Worm (Caenorhabditis elegans) whole organism, mixed stage, embryonic: ENCODE results near the gene famp-1.
"Not testable (repeated sequence)": the region's sequence is repeated elsewhere in the genome, so short reads cannot be mapped to it uniquely, and the experiment has no call there.

Experiments used
- M03D4.4 ChIP-seq: sonication (generic microtip); optimal IDR thresholded peaks from 2 replicates; lab custom pipeline; 2017; ENCODE audit warnings: mild to moderate bottlenecking, missing genetic modification characterization, missing compliant biosample characterization
- bed-3 ChIP-seq: fragments of 200-800 bp; sonication (Bioruptor generic); optimal IDR thresholded peaks from 3 replicates; lab custom pipeline; 2018; ENCODE audit warnings: mild to moderate bottlenecking, missing genetic modification characterization, moderate library complexity, missing compliant biosample characterization
- blmp-1 ChIP-seq: fragments of 150-350 bp; optimal IDR thresholded peaks from 2 replicates; lab custom pipeline; 2014; ENCODE audit warnings: missing biosample characterization, missing genetic modification characterization
- ceh-39 ChIP-seq: fragments of 150-350 bp; optimal IDR thresholded peaks from 2 replicates; lab custom pipeline; 2014; ENCODE audit warnings: missing biosample characterization, missing genetic modification characterization
- ceh-43 ChIP-seq: fragments of 200-800 bp; sonication (Bioruptor generic); optimal IDR thresholded peaks from 2 replicates; lab custom pipeline; 2018; ENCODE audit warnings: mild to moderate bottlenecking, missing genetic modification characterization, moderate library complexity, missing compliant biosample characterization
- ceh-83 ChIP-seq: fragments of 200-800 bp; sonication (Bioruptor generic); optimal IDR thresholded peaks from 2 replicates; lab custom pipeline; 2018; ENCODE audit warnings: mild to moderate bottlenecking, missing genetic modification characterization, missing compliant biosample characterization
- cnd-1 ChIP-seq: fragments of 200-800 bp; sonication (Bioruptor generic); optimal IDR thresholded peaks from 2 replicates; lab custom pipeline; 2018; ENCODE audit warnings: mild to moderate bottlenecking, missing genetic modification characterization, missing compliant biosample characterization
- elt-1 ChIP-seq: sonication (generic microtip); optimal IDR thresholded peaks from 2 replicates; lab custom pipeline; 2017; ENCODE audit warnings: missing genetic modification characterization, mild to moderate bottlenecking, missing compliant biosample characterization, antibody characterized with exemption, moderate library complexity, borderline replicate concordance; ENCODE audit not compliant: insufficient read depth
- elt-3 ChIP-seq: fragments of 150-350 bp; optimal IDR thresholded peaks from 2 replicates; lab custom pipeline; 2014; ENCODE audit warnings: missing biosample characterization, missing genetic modification characterization
- flh-1 ChIP-seq: fragments of 200-800 bp; sonication (Bioruptor generic); optimal IDR thresholded peaks from 2 replicates; lab custom pipeline; 2018; ENCODE audit warnings: mild to moderate bottlenecking, missing genetic modification characterization, moderate library complexity, missing compliant biosample characterization
- ham-2 ChIP-seq: fragments of 200-800 bp; sonication (Bioruptor generic); optimal IDR thresholded peaks from 2 replicates; lab custom pipeline; 2018; ENCODE audit warnings: mild to moderate bottlenecking, missing genetic modification characterization, missing compliant biosample characterization
- hlh-1 ChIP-seq: fragments of 150-350 bp; optimal IDR thresholded peaks from 2 replicates; lab custom pipeline; 2014; ENCODE audit warnings: missing biosample characterization, missing genetic modification reagents, missing genetic modification characterization
- lin-13 ChIP-seq: fragments of 150-350 bp; optimal IDR thresholded peaks from 2 replicates; lab custom pipeline; 2014; ENCODE audit warnings: missing biosample characterization, missing genetic modification characterization
- lin-32 ChIP-seq: fragments of 200-800 bp; sonication (Bioruptor generic); optimal IDR thresholded peaks from 2 replicates; lab custom pipeline; 2018; ENCODE audit warnings: mild to moderate bottlenecking, missing genetic modification characterization, missing compliant biosample characterization
- mab-5 ChIP-seq: fragments of 150-350 bp; optimal IDR thresholded peaks from 2 replicates; lab custom pipeline; 2014; ENCODE audit warnings: missing biosample characterization, missing genetic modification characterization
- mep-1 ChIP-seq: fragments of 150-350 bp; optimal IDR thresholded peaks from 2 replicates; lab custom pipeline; 2017; ENCODE audit warnings: missing biosample characterization, missing genetic modification reagents, missing genetic modification characterization, inconsistent platforms
- nhr-12 ChIP-seq: fragments of 150-350 bp; optimal IDR thresholded peaks from 2 replicates; lab custom pipeline; 2014; ENCODE audit warnings: missing biosample characterization, missing genetic modification characterization
- nhr-2 ChIP-seq: fragments of 150-350 bp; optimal IDR thresholded peaks from 2 replicates; lab custom pipeline; 2014; ENCODE audit warnings: missing biosample characterization, missing genetic modification characterization
- nhr-237 ChIP-seq: fragments of 150-350 bp; optimal IDR thresholded peaks from 2 replicates; lab custom pipeline; 2014; ENCODE audit warnings: missing biosample characterization, missing genetic modification characterization
- nhr-76 ChIP-seq: sonication (generic microtip); optimal IDR thresholded peaks from 2 replicates; lab custom pipeline; 2017; ENCODE audit warnings: missing biosample characterization, missing genetic modification characterization
- pha-4 ChIP-seq: fragments of 150-350 bp; optimal IDR thresholded peaks from 2 replicates; lab custom pipeline; 2018; ENCODE audit warnings: missing biosample characterization, missing genetic modification reagents, missing genetic modification characterization
- sem-2 ChIP-seq: fragments of 200-800 bp; sonication (Bioruptor generic); optimal IDR thresholded peaks from 2 replicates; lab custom pipeline; 2018; ENCODE audit warnings: mild to moderate bottlenecking, missing genetic modification characterization, missing compliant biosample characterization
- snpc-4 ChIP-seq: fragments of 150-350 bp; optimal IDR thresholded peaks from 2 replicates; lab custom pipeline; 2014; ENCODE audit warnings: missing biosample characterization, missing genetic modification characterization
- tbx-8 ChIP-seq: fragments of 200-800 bp; sonication (Bioruptor generic); optimal IDR thresholded peaks from 2 replicates; lab custom pipeline; 2018; ENCODE audit warnings: mild to moderate bottlenecking, missing genetic modification characterization, moderate library complexity, missing compliant biosample characterization
- unc-120 ChIP-seq: sonication (generic microtip); optimal IDR thresholded peaks from 2 replicates; lab custom pipeline; 2017; ENCODE audit warnings: missing genetic modification characterization, missing compliant biosample characterization; ENCODE audit not compliant: poor library complexity, severe bottlenecking
- unc-39 ChIP-seq: fragments of 150-350 bp; optimal IDR thresholded peaks from 2 replicates; lab custom pipeline; 2014; ENCODE audit warnings: missing biosample characterization, missing genetic modification characterization
- zip-8 ChIP-seq: fragments of 150-350 bp; optimal IDR thresholded peaks from 2 replicates; lab custom pipeline; 2014; ENCODE audit warnings: missing biosample characterization, missing genetic modification characterization
- ztf-11 ChIP-seq: fragments of 150-350 bp; optimal IDR thresholded peaks from 2 replicates; lab custom pipeline; 2014; ENCODE audit warnings: missing biosample characterization, missing genetic modification characterization

famp-1 gene

ce11 chrIV:2281353-2281976 is 18.0 kb upstream of the famp-1 start:
- TF ChIP-seq nhr-2 (tag; lab: Kevin White, UChicago) (no peak), flh-1 (GFP tag; lab: Kevin White, UChicago) (no peak), lin-13 (tag; lab: Kevin White, UChicago) (no peak), elt-3 (tag; lab: Kevin White, UChicago) (no peak), tbx-8 (no peak), sem-2 (GFP tag; lab: Kevin White, UChicago) (no peak), ceh-39 (tag; lab: Kevin White, UChicago) (no peak), M03D4.4 (tag; lab: Kevin White, UChicago) (no peak), nhr-237 (tag; lab: Kevin White, UChicago) (no peak), snpc-4 (tag; lab: Kevin White, UChicago) (no peak), hlh-1 (no peak), mab-5 (tag; lab: Kevin White, UChicago) (no peak), blmp-1 (no peak), cnd-1 (tag; lab: Kevin White, UChicago) (no peak), unc-39 (no peak)

DNA sequence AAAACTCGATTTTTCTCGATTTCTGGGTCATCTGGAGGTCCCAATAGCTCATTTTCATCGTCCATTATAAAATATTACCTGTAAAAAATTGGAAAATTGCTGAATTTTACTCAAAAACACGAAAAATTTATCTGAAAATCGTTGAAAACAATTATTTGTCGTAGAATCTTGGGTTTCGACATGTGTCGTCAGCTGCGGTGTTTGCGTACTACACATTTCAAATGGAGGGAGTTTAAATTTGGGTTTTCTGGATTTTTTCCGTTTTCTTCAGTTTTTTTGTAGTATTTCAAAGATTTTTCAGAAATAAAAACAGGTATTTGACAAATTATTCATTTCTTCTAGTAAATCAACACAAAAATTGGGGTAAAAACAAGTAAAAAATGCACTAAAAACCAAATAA is 12.1 kb upstream of the famp-1 start, which contains the start of gene M70.5:
TSS of gene M70.5 (minus strand) at position 78 of the 400 bp plus-strand sequence.
- not testable (repeated sequence) for TF ChIP-seq bed-3; elt-1 (tag; lab: Kevin White, UChicago); ceh-43 (GFP tag; lab: Kevin White, UChicago)

DNA sequence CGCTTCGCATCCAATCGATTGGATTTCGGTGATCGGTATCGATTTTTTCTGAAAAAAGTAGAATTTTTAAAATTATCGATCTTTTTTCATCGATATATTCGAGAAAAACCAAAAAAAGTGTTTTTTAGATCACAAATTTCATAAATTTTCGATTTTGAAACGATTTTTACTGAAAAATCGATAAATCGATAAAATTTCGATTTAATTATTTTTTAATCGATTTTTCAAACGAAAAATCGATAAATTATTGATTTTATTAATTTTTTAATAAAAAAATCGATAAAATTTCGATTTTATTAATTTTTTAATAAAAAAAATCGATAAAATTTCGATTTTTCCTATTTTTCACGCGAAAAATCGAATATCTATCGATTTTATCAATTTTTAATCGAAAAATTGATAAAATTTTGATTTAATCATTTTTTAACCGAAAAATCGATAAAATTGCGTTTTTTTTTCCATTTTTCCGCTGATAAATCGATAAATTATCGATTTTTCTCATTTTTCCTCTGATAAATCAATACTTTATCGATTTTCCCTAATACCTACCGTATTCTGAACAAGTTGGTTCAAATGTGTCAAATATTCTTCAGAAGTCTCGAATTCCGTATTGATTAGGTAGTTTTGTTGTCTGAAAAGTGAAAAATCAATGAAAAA is 9.9 kb downstream of the famp-1 start:
- TF ChIP-seq snpc-4 (tag; lab: Kevin White, UChicago) (no peak), nhr-2 (tag; lab: Kevin White, UChicago) (no peak), elt-1 (tag; lab: Kevin White, UChicago) (no peak), hlh-1 (no peak), zip-8 (tag; lab: Kevin White, UChicago) (no peak), ceh-83 (no peak), ceh-39 (tag; lab: Kevin White, UChicago) (no peak), unc-120 (tag; lab: Kevin White, UChicago) (no peak), flh-1 (GFP tag; lab: Kevin White, UChicago) (no peak), ztf-11 (no peak), ham-2 (GFP tag; lab: Kevin White, UChicago) (no peak), tbx-8 (no peak), M03D4.4 (tag; lab: Kevin White, UChicago) (no peak), nhr-12 (tag; lab: Kevin White, UChicago) (no peak), lin-32 (no peak), nhr-76 (no peak)

DNA sequence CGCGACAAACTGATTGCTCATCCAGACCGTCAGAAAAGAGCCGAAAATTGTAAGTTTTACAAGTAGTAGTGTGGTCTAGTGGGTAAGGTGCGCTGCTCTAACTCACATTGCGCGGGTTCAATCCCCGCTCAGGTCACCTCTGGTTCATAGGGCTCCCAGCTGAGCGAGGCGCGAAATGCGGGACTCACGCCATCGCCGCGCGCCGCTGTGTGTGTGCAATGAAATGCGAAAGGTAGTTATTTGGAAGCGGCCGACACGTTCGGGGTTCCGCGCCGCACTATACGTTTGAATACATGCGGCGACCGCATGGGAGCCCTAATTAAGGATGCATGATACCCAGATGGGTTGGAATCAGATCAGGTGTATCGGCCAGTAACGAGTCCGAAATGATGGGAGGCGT is 17.3 kb downstream of the famp-1 start:
- TF ChIP-seq pha-4 (tag; lab: Kevin White, UChicago) = no peak
- no peak for TF ChIP-seq M03D4.4 (tag; lab: Kevin White, UChicago)
- no peak for TF ChIP-seq lin-32
- TF ChIP-seq nhr-76 = no peak
- TF ChIP-seq cnd-1 (tag; lab: Kevin White, UChicago) = no peak

- not testable (repeated sequence) for TF ChIP-seq lin-13 (tag; lab: Kevin White, UChicago); mep-1 (tag; lab: Kevin White, UChicago); unc-39
Observed at ce11 chrIV:2245565-2245964, 17.9 kb downstream of the famp-1 start, which contains the start of gene M70.1. Gene M70.1 (plus strand): TSS chrIV:2245865.
